Fruit fly (Drosophila melanogaster) whole organism, embryonic: ENCODE measurements around the gene Myo28B1.

Experiments used
- Ada2b ChIP-seq: fragments of 200-800 bp; sonication (Bioruptor generic); IDR thresholded peaks from 2 replicates; pipeline ENCODE4 v1.3.6; 2022; ENCODE audit warnings: missing biosample characterization, missing genetic modification characterization
- Aef1 ChIP-seq: fragments of 200-800 bp; sonication (Bioruptor generic); IDR thresholded peaks from 3 replicates; pipeline ENCODE4 v1.3.6; 2022; ENCODE audit warnings: missing biosample characterization, missing genetic modification characterization
- Atf6 ChIP-seq: fragments of 200-800 bp; sonication (Bioruptor generic); IDR thresholded peaks from 2 replicates; pipeline ENCODE4 v1.3.6; 2022; ENCODE audit warnings: missing biosample characterization, missing genetic modification characterization
- B-H1 ChIP-seq: fragments of 200-800 bp; sonication (Bioruptor generic); IDR thresholded peaks from 3 replicates; pipeline ENCODE4 v1.3.6; 2022; ENCODE audit warnings: missing biosample characterization, missing genetic modification characterization
- BtbVII ChIP-seq: fragments of 200-800 bp; sonication (Bioruptor generic); optimal IDR thresholded peaks from 3 replicates; lab custom pipeline; 2017; ENCODE audit warnings: missing biosample characterization, mild to moderate bottlenecking, missing genetic modification characterization
- CG10147 ChIP-seq: fragments of 200-800 bp; sonication (Bioruptor generic); optimal IDR thresholded peaks from 2 replicates; lab custom pipeline; 2019; ENCODE audit warnings: missing biosample characterization, mild to moderate bottlenecking, missing genetic modification characterization, moderate library complexity
- CG10274 ChIP-seq: fragments of 200-800 bp; sonication (Bioruptor generic); optimal IDR thresholded peaks from 3 replicates; lab custom pipeline; 2017; ENCODE audit warnings: missing biosample characterization, mild to moderate bottlenecking, missing genetic modification characterization
- CG13775 ChIP-seq: fragments of 200-800 bp; sonication (Bioruptor generic); optimal IDR thresholded peaks from 3 replicates; lab custom pipeline; 2017; ENCODE audit warnings: missing biosample characterization, mild to moderate bottlenecking, missing genetic modification characterization
- CG15514 ChIP-seq: fragments of 200-800 bp; sonication (Bioruptor generic); optimal IDR thresholded peaks from 3 replicates; lab custom pipeline; 2017; ENCODE audit warnings: missing biosample characterization, missing genetic modification characterization, mild to moderate bottlenecking, moderate library complexity, missing genetic modification reagents
- CG16863 ChIP-seq: fragments of 200-800 bp; sonication (Bioruptor generic); optimal IDR thresholded peaks from 3 replicates; lab custom pipeline; 2016; ENCODE audit warnings: missing biosample characterization, missing genetic modification characterization
- CG17328 ChIP-seq: fragments of 200-800 bp; sonication (Bioruptor generic); IDR thresholded peaks from 2 replicates; pipeline ENCODE4 v1.3.6; 2022; ENCODE audit warnings: missing biosample characterization, missing genetic modification characterization
- CG17385 ChIP-seq: fragments of 200-800 bp; sonication (Bioruptor generic); optimal IDR thresholded peaks from 3 replicates; lab custom pipeline; 2018; ENCODE audit warnings: missing biosample characterization, mild to moderate bottlenecking, missing genetic modification characterization
- CG17829 ChIP-seq: fragments of 200-800 bp; optimal IDR thresholded peaks from 2 replicates; lab custom pipeline; 2019; ENCODE audit warnings: missing biosample characterization, mild to moderate bottlenecking, missing genetic modification characterization, moderate library complexity
- CG18262 ChIP-seq: fragments of 200-800 bp; optimal IDR thresholded peaks from 3 replicates; lab custom pipeline; 2019; ENCODE audit warnings: missing biosample characterization, mild to moderate bottlenecking, missing genetic modification characterization, moderate library complexity
- CG18599 ChIP-seq: fragments of 200-800 bp; sonication (Bioruptor generic); optimal IDR thresholded peaks from 3 replicates; lab custom pipeline; 2017; ENCODE audit warnings: missing biosample characterization, missing genetic modification characterization, mild to moderate bottlenecking, moderate library complexity, missing genetic modification reagents
- CG3281 ChIP-seq: fragments of 200-800 bp; sonication (Bioruptor generic); optimal IDR thresholded peaks from 3 replicates; lab custom pipeline; 2017; ENCODE audit warnings: missing biosample characterization, mild to moderate bottlenecking, missing genetic modification characterization
- CG3726 ChIP-seq: fragments of 200-800 bp; sonication (Bioruptor generic); IDR thresholded peaks from 3 replicates; pipeline ENCODE4, ENCODE4 v1.3.6; 2022; ENCODE audit warnings: missing biosample characterization, missing genetic modification characterization
- CG4360 ChIP-seq: fragments of 200-800 bp; sonication (Bioruptor generic); IDR thresholded peaks from 2 replicates; pipeline ENCODE4 v1.3.6; 2022; ENCODE audit warnings: missing biosample characterization, missing genetic modification characterization
- CG5180 ChIP-seq: fragments of 200-800 bp; sonication (Bioruptor generic); optimal IDR thresholded peaks from 3 replicates; lab custom pipeline; 2017; ENCODE audit warnings: missing biosample characterization, missing genetic modification characterization, mild to moderate bottlenecking, moderate library complexity, missing genetic modification reagents
- CG6854 ChIP-seq: fragments of 200-800 bp; sonication (Bioruptor generic); optimal IDR thresholded peaks from 3 replicates; lab custom pipeline; 2017; ENCODE audit warnings: missing biosample characterization, mild to moderate bottlenecking, missing genetic modification characterization
- CG8281 ChIP-seq: fragments of 200-800 bp; sonication (Bioruptor generic); optimal IDR thresholded peaks from 2 replicates; lab custom pipeline; 2018; ENCODE audit warnings: missing biosample characterization, mild to moderate bottlenecking, missing genetic modification characterization, moderate library complexity
- CG9797 ChIP-seq: fragments of 200-800 bp; sonication (Bioruptor generic); optimal IDR thresholded peaks from 3 replicates; lab custom pipeline; 2018; ENCODE audit warnings: missing biosample characterization, mild to moderate bottlenecking, missing genetic modification characterization
- Fer1 ChIP-seq: fragments of 200-800 bp; sonication (Bioruptor generic); optimal IDR thresholded peaks from 2 replicates; lab custom pipeline; 2017; ENCODE audit warnings: missing biosample characterization, mild to moderate bottlenecking, missing genetic modification characterization
- Gug ChIP-seq: fragments of 200-800 bp; sonication (Bioruptor generic); IDR thresholded peaks from 4 replicates; pipeline ENCODE4 v1.3.6; 2022; ENCODE audit warnings: missing biosample characterization, missing genetic modification characterization
- HmgZ ChIP-seq: fragments of 200-800 bp; sonication (Bioruptor generic); optimal IDR thresholded peaks from 2 replicates; lab custom pipeline; 2018; ENCODE audit warnings: missing biosample characterization, mild to moderate bottlenecking, missing genetic modification characterization
- Hr3 ChIP-seq: fragments of 200-800 bp; sonication (Bioruptor generic); optimal IDR thresholded peaks from 3 replicates; lab custom pipeline; 2016; ENCODE audit warnings: missing biosample characterization, missing genetic modification characterization
- Meics ChIP-seq: fragments of 200-800 bp; sonication (Bioruptor generic); optimal IDR thresholded peaks from 2 replicates; lab custom pipeline; 2017; ENCODE audit warnings: missing biosample characterization, mild to moderate bottlenecking, missing genetic modification characterization
- Nf-YB ChIP-seq: fragments of 200-800 bp; sonication (Bioruptor generic); optimal IDR thresholded peaks from 3 replicates; lab custom pipeline; 2019; ENCODE audit warnings: missing biosample characterization, mild to moderate bottlenecking, missing genetic modification characterization, moderate library complexity
- Rx ChIP-seq: fragments of 200-800 bp; sonication (Bioruptor generic); IDR thresholded peaks from 2 replicates; pipeline ENCODE4 v1.3.6; 2022; ENCODE audit warnings: missing biosample characterization, missing genetic modification characterization
- Sox102F ChIP-seq: fragments of 200-800 bp; sonication (Bioruptor generic); optimal IDR thresholded peaks from 2 replicates; lab custom pipeline; 2018; ENCODE audit warnings: missing biosample characterization, mild to moderate bottlenecking, missing genetic modification characterization, moderate library complexity
- bab2 ChIP-seq: fragments of 200-800 bp; sonication (Bioruptor generic); optimal IDR thresholded peaks from 2 replicates; lab custom pipeline; 2016; ENCODE audit warnings: missing biosample characterization, missing genetic modification characterization
- chm ChIP-seq: fragments of 200-800 bp; sonication (Bioruptor generic); IDR thresholded peaks from 2 replicates; pipeline ENCODE4 v1.3.6; 2022; ENCODE audit warnings: missing biosample characterization, missing genetic modification characterization
- croc ChIP-seq: fragments of 200-800 bp; sonication (Bioruptor generic); conservative IDR thresholded peaks from 3 replicates; pipeline ENCODE4 v1.3.6; 2022; ENCODE audit warnings: missing biosample characterization, missing genetic modification characterization
- da ChIP-seq: fragments of 200-800 bp; sonication (Bioruptor generic); optimal IDR thresholded peaks from 2 replicates; lab custom pipeline; 2016; ENCODE audit warnings: missing biosample characterization, missing genetic modification characterization
- emc ChIP-seq: fragments of 200-800 bp; sonication (Bioruptor generic); optimal IDR thresholded peaks from 2 replicates; lab custom pipeline; 2016; ENCODE audit warnings: missing biosample characterization, missing genetic modification characterization
- exex ChIP-seq: fragments of 200-800 bp; sonication (Bioruptor generic); optimal IDR thresholded peaks from 4 replicates; lab custom pipeline; 2018; ENCODE audit warnings: missing biosample characterization, mild to moderate bottlenecking, missing genetic modification characterization, moderate library complexity
- fd3F ChIP-seq: fragments of 200-800 bp; sonication (Bioruptor generic); optimal IDR thresholded peaks from 2 replicates; lab custom pipeline; 2018; ENCODE audit warnings: missing biosample characterization, mild to moderate bottlenecking, missing genetic modification characterization, moderate library complexity
- h ChIP-seq: fragments of >200 bp; optimal IDR thresholded peaks from 2 replicates; lab custom pipeline; 2017
- hth ChIP-seq: fragments of >200 bp; optimal IDR thresholded peaks from 2 replicates; lab custom pipeline; 2017; ENCODE audit warnings: inconsistent platforms
- kni ChIP-seq: fragments of 200-800 bp; sonication (Bioruptor generic); optimal IDR thresholded peaks from 3 replicates; lab custom pipeline; 2017; ENCODE audit warnings: mild to moderate bottlenecking, missing biosample characterization, missing genetic modification reagents, missing genetic modification characterization
- mam ChIP-seq: fragments of 200-800 bp; sonication (Bioruptor generic); optimal IDR thresholded peaks from 3 replicates; lab custom pipeline; 2016; ENCODE audit warnings: missing biosample characterization, missing genetic modification characterization
- nerfin-1 ChIP-seq: fragments of 200-800 bp; sonication (Bioruptor generic); optimal IDR thresholded peaks from 3 replicates; lab custom pipeline; 2019; ENCODE audit warnings: missing biosample characterization, mild to moderate bottlenecking, missing genetic modification characterization, moderate library complexity
- pfk ChIP-seq: fragments of 200-800 bp; sonication (Bioruptor generic); optimal IDR thresholded peaks from 2 replicates; lab custom pipeline; 2018; ENCODE audit warnings: missing biosample characterization, mild to moderate bottlenecking, missing genetic modification characterization, moderate library complexity
- phol ChIP-seq: fragments of 200-800 bp; sonication (Bioruptor generic); optimal IDR thresholded peaks from 3 replicates; lab custom pipeline; 2018; ENCODE audit warnings: missing biosample characterization, mild to moderate bottlenecking, missing genetic modification characterization, moderate library complexity
- sens ChIP-seq: fragments of 200-800 bp; sonication (Bioruptor generic); peaks from one replicate; lab custom pipeline; 2016; ENCODE audit warnings: missing biosample characterization, missing genetic modification characterization
- sens-2 ChIP-seq: fragments of 200-800 bp; sonication (Bioruptor generic); IDR thresholded peaks from 2 replicates; pipeline ENCODE4 v1.3.6; 2022; ENCODE audit warnings: missing biosample characterization, missing genetic modification characterization
- slbo ChIP-seq: fragments of 200-800 bp; sonication (Bioruptor generic); IDR thresholded peaks from 2 replicates; pipeline ENCODE4 v1.3.6; 2022; ENCODE audit warnings: missing biosample characterization, missing genetic modification characterization
- ssp ChIP-seq: fragments of 200-800 bp; sonication (Bioruptor generic); IDR thresholded peaks from 2 replicates; pipeline ENCODE4 v1.3.6; 2022; ENCODE audit warnings: missing biosample characterization, missing genetic modification characterization
- stwl ChIP-seq: fragments of 200-800 bp; sonication (Bioruptor generic); optimal IDR thresholded peaks from 3 replicates; lab custom pipeline; 2018; ENCODE audit warnings: missing biosample characterization, mild to moderate bottlenecking, missing genetic modification characterization, moderate library complexity
- tgo ChIP-seq: fragments of 200-800 bp; sonication (Bioruptor generic); IDR thresholded peaks from 3 replicates; pipeline ENCODE4 v1.3.6; 2022; ENCODE audit warnings: missing biosample characterization, missing genetic modification characterization
- vnd ChIP-seq: fragments of 200-800 bp; sonication (Bioruptor generic); IDR thresholded peaks from 3 replicates; pipeline ENCODE4 v1.3.6; 2022; ENCODE audit warnings: missing biosample characterization, missing genetic modification characterization; ENCODE audit not compliant: partially characterized antibody

Myo28B1 gene

DNA sequence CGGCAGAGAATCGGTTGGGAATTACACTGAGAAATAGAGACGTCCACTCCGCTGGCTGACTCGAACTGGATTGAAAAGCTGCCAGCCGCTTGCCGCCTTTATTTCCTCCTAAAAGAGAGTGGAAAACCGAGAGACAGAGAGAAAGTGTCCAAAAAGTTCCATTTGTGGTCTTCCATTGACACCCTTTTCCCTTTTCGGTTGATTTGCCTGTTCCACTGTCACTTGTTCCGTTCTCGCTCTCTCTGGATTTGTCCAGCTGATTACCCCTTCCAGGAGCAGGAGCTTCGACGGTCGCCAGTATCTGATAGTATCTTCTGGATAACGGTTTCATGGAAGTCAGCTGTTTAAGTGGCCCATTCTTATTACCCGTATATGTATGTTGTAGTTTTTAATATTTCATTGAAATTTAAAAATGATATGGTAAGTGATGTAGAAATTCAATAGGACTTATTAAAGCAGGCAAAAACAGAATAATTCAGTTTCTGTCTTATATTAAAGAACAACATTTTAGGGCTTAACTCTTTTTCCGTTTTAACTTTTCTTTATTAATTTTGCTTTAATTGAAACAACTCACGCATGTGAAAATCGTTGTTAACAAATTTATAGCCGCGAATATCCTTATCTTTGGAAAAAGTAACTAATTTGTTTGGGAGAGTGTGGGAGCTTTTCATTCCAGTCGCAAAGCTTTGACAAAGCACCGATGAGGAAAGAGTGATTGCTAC lies 9.3 kb downstream of the Myo28B1 start, which contains the start of gene Slob (continued):
- TF ChIP-seq stwl (tag; lab: Kevin White, UChicago) (no peak), h (lab: Kevin White, UChicago) (no peak), CG3726 (GFP tag; lab: Robert Waterston, UW) (no peak), CG17385 (GFP tag; lab: Kevin White, UChicago) (no peak), Ada2b (GFP tag; lab: Robert Waterston, UW) (no peak), Meics (GFP tag; lab: Kevin White, UChicago) (peak; percentile 45), Fer1 (GFP tag; lab: Kevin White, UChicago) (peak; percentile 20), sens (peak; percentile 31), da (GFP tag; lab: Kevin White, UChicago) (no peak), vnd (GFP tag; lab: Robert Waterston, UW) (no peak), Gug (GFP tag; lab: Robert Waterston, UW) (no peak), CG9797 (GFP tag; lab: Kevin White, UChicago) (no peak), phol (tag; lab: Kevin White, UChicago) (peak; percentile 15), CG13775 (GFP tag; lab: Kevin White, UChicago) (no peak), emc (GFP tag; lab: Kevin White, UChicago) (no peak), Hr3 (GFP tag; lab: Kevin White, UChicago) (no peak), CG18262 (tag; lab: Kevin White, UChicago) (no peak), croc (GFP tag; lab: Robert Waterston, UW) (no peak), CG17829 (tag; lab: Kevin White, UChicago) (no peak), CG8281 (no peak), bab2 (no peak), Nf-YB (no peak), Aef1 (GFP tag; lab: Robert Waterston, UW) (no peak), slbo (no peak), Atf6 (peak; percentile 19; the same call in 1 of the 2 replicates), kni (no peak), fd3F (GFP tag; lab: Kevin White, UChicago) (no peak), HmgZ (no peak), chm (GFP tag; lab: Robert Waterston, UW) (no peak), BtbVII (GFP tag; lab: Kevin White, UChicago) (peak; percentile 6), Rx (GFP tag; lab: Robert Waterston, UW) (no peak), CG5180 (no peak), CG4360 (GFP tag; lab: Robert Waterston, UW) (no peak), CG3281 (GFP tag; lab: Kevin White, UChicago) (peak; percentile 39), CG16863 (GFP tag; lab: Kevin White, UChicago) (no peak), CG18599 (GFP tag; lab: Kevin White, UChicago) (peak; percentile 72), CG17328 (GFP tag; lab: Robert Waterston, UW) (no peak), ssp (GFP tag; lab: Robert Waterston, UW) (no peak), Sox102F (GFP tag; lab: Kevin White, UChicago) (peak; percentile 8), CG6854 (GFP tag; lab: Kevin White, UChicago) (no peak), CG10147 (peak; percentile 44), CG10274 (no peak), pfk (GFP tag; lab: Kevin White, UChicago) (peak; percentile 87), nerfin-1 (tag; lab: Kevin White, UChicago) (no peak), CG15514 (GFP tag; lab: Kevin White, UChicago) (peak; percentile 3), hth (lab: Kevin White, UChicago) (no peak), sens-2 (no peak), B-H1 (GFP tag; lab: Robert Waterston, UW) (no peak), mam (GFP tag; lab: Kevin White, UChicago) (no peak), tgo (GFP tag; lab: Robert Waterston, UW) (no peak), exex (tag; lab: Kevin White, UChicago) (peak; percentile 49)
